Worm (Caenorhabditis elegans) whole organism, L2 larva: ENCODE measurements around the gene nhr-142.
A peak's percentile ranks its signal among the peaks of the same experiment; 100 is the strongest.

Experiments
- blmp-1 ChIP-seq: sonication (generic microtip); optimal IDR thresholded peaks from 2 replicates; lab custom pipeline; 2017; ENCODE audit warnings: missing genetic modification characterization, mild to moderate bottlenecking, missing compliant biosample characterization, antibody characterized with exemption, moderate library complexity; ENCODE audit not compliant: insufficient read depth
- ceh-82 ChIP-seq: fragments of 150-350 bp; optimal IDR thresholded peaks from 2 replicates; lab custom pipeline; 2014; ENCODE audit warnings: missing biosample characterization, missing genetic modification characterization
- fos-1 ChIP-seq: fragments of 150-350 bp; optimal IDR thresholded peaks from 2 replicates; lab custom pipeline; 2014; ENCODE audit warnings: missing biosample characterization, missing genetic modification characterization
- lsy-2 ChIP-seq, 2 experiments: fragments of 150-350 bp in 1 of 2; sonication (generic microtip) in 1 of 2; optimal IDR thresholded peaks; 2 replicates each; lab custom pipeline; 2014 to 2017; ENCODE audit warnings: missing biosample characterization in 2 of 2, missing genetic modification characterization in 2 of 2
- skn-1 ChIP-seq: sonication (generic microtip); optimal IDR thresholded peaks from 2 replicates; lab custom pipeline; 2017; ENCODE audit warnings: missing biosample characterization, missing genetic modification characterization
- sma-3 ChIP-seq: sonication (generic microtip); optimal IDR thresholded peaks from 2 replicates; lab custom pipeline; 2016; ENCODE audit warnings: missing genetic modification reagents, missing genetic modification characterization, missing compliant biosample characterization
- unc-39 ChIP-seq: fragments of 150-350 bp; optimal IDR thresholded peaks from 2 replicates; lab custom pipeline; 2014; ENCODE audit warnings: missing biosample characterization, missing genetic modification characterization
- zag-1 ChIP-seq: fragments of 150-350 bp; optimal IDR thresholded peaks from 2 replicates; lab custom pipeline; 2014; ENCODE audit warnings: missing biosample characterization, missing genetic modification characterization

DNA sequence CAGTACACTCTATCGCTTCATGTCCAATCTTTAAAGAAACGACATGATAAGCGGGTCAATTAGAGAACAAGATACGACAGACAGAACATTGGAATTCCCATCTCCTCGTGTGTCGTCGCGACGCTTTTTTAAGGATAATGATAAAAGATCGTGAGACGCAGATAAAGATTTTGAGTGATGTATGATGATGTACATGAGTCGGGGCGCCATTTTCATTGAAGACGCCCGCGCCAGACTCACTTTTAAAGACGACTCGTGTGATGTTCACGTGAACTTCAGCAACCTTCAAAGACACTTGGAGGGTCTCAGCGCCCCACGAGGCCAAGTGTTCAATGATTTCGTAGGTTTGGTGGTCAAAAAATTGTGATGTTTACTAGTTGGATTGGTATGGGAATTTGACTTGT, 22.1 kb downstream of the nhr-142 start:
- peak; percentile 81 for TF ChIP-seq blmp-1 (tag; lab: Kevin White, UChicago)
- no peak for TF ChIP-seq skn-1 (tag; lab: Kevin White, UChicago)
- peak; percentile 94 for TF ChIP-seq sma-3 (GFP tag; lab: Kevin White, UChicago)
- TF ChIP-seq ceh-82 (tag; lab: Kevin White, UChicago), result no peak
- no peak for TF ChIP-seq zag-1 (tag; lab: Kevin White, UChicago)
- peak; percentile 39 for TF ChIP-seq fos-1 (tag; lab: Kevin White, UChicago)
- peak in 1 of 2 experiments; percentile 19 for TF ChIP-seq lsy-2 (tag; optimal IDR thresholded peaks at IDR 0.05; lab: Kevin White, UChicago)
- TF ChIP-seq unc-39 (tag; lab: Kevin White, UChicago), result no peak
